Fruit fly (Drosophila melanogaster) whole organism, pupa: ENCODE results near the gene RPA2.

Source experiments
- CG10348 ChIP-seq: fragments of 200-800 bp; sonication (Bioruptor generic); IDR thresholded peaks from 2 replicates; pipeline ENCODE4 v1.3.6; 2022; ENCODE audit warnings: missing biosample characterization, missing genetic modification characterization
- CG12605 ChIP-seq: fragments of 200-800 bp; sonication (Bioruptor generic); IDR thresholded peaks from 2 replicates; pipeline ENCODE4 v1.3.6; 2022; ENCODE audit warnings: missing biosample characterization, missing genetic modification characterization
- CG13204 ChIP-seq: fragments of 200-800 bp; sonication (Bioruptor generic); optimal IDR thresholded peaks from 2 replicates; lab custom pipeline; 2018; ENCODE audit warnings: missing biosample characterization, mild to moderate bottlenecking, missing genetic modification characterization, moderate library complexity
- CG14655 ChIP-seq: fragments of 200-800 bp; sonication (Bioruptor generic); optimal IDR thresholded peaks from 3 replicates; lab custom pipeline; 2017; ENCODE audit warnings: mild to moderate bottlenecking, missing biosample characterization, missing genetic modification reagents, missing genetic modification characterization
- CG15710 ChIP-seq: fragments of 200-800 bp; sonication (Bioruptor generic); optimal IDR thresholded peaks from 2 replicates; lab custom pipeline; 2018; ENCODE audit warnings: missing biosample characterization, mild to moderate bottlenecking, missing genetic modification characterization, moderate library complexity
- CG17806 ChIP-seq: fragments of 200-800 bp; sonication (Bioruptor generic); optimal IDR thresholded peaks from 2 replicates; lab custom pipeline; 2018; ENCODE audit warnings: missing biosample characterization, mild to moderate bottlenecking, missing genetic modification characterization, moderate library complexity
- CG32121 ChIP-seq: fragments of 200-800 bp; sonication (Bioruptor generic); IDR thresholded peaks from 2 replicates; pipeline ENCODE4 v1.3.6; 2022; ENCODE audit warnings: missing biosample characterization, missing genetic modification characterization
- CG34367 ChIP-seq: fragments of 200-800 bp; sonication (Bioruptor generic); optimal IDR thresholded peaks from 2 replicates; lab custom pipeline; 2018; ENCODE audit warnings: missing biosample characterization, mild to moderate bottlenecking, missing genetic modification characterization
- CG4496 ChIP-seq: fragments of 200-800 bp; sonication (Bioruptor generic); IDR thresholded peaks from 3 replicates; pipeline ENCODE4 v1.3.6; 2022; ENCODE audit warnings: missing biosample characterization, missing genetic modification characterization
- CG8159 ChIP-seq: fragments of 200-800 bp; sonication (Bioruptor generic); optimal IDR thresholded peaks from 3 replicates; lab custom pipeline; 2018; ENCODE audit warnings: missing biosample characterization, mild to moderate bottlenecking, missing genetic modification characterization, moderate library complexity
- CG8301 ChIP-seq: fragments of 200-800 bp; sonication (Bioruptor generic); optimal IDR thresholded peaks from 2 replicates; lab custom pipeline; 2018; ENCODE audit warnings: missing biosample characterization, mild to moderate bottlenecking, missing genetic modification characterization
- CG9948 ChIP-seq: fragments of 200-800 bp; sonication (Bioruptor generic); optimal IDR thresholded peaks from 2 replicates; lab custom pipeline; 2018; ENCODE audit warnings: missing biosample characterization, mild to moderate bottlenecking, missing genetic modification characterization, moderate library complexity
- D1 ChIP-seq: fragments of 200-800 bp; sonication (Bioruptor generic); optimal IDR thresholded peaks from 2 replicates; lab custom pipeline; 2018; ENCODE audit warnings: missing biosample characterization, mild to moderate bottlenecking, missing genetic modification characterization, moderate library complexity
- EcR ChIP-seq: fragments of 200-800 bp; sonication (Bioruptor generic); optimal IDR thresholded peaks from 3 replicates; lab custom pipeline; 2019; ENCODE audit warnings: missing biosample characterization, missing genetic modification characterization, mild to moderate bottlenecking, moderate library complexity, missing genetic modification reagents
- Ets98B ChIP-seq: fragments of 200-800 bp; sonication (Bioruptor generic); IDR thresholded peaks from 2 replicates; pipeline ENCODE4 v1.3.6; 2022; ENCODE audit warnings: missing biosample characterization, missing genetic modification characterization
- Pif1A ChIP-seq: fragments of 200-800 bp; sonication (Bioruptor generic); optimal IDR thresholded peaks from 3 replicates; lab custom pipeline; 2016; ENCODE audit warnings: missing biosample characterization, missing genetic modification characterization
- Pif1B ChIP-seq: fragments of 200-800 bp; sonication (Bioruptor generic); optimal IDR thresholded peaks from 3 replicates; lab custom pipeline; 2016; ENCODE audit warnings: missing biosample characterization, missing genetic modification characterization
- Snoo ChIP-seq: fragments of 200-800 bp; sonication (Bioruptor generic); optimal IDR thresholded peaks from 3 replicates; lab custom pipeline; 2017; ENCODE audit warnings: missing biosample characterization, mild to moderate bottlenecking, missing genetic modification characterization, inconsistent platforms
- fd96Ca ChIP-seq: fragments of 200-800 bp; sonication (Bioruptor generic); IDR thresholded peaks from 3 replicates; pipeline ENCODE4 v1.3.6; 2022; ENCODE audit warnings: missing biosample characterization, missing genetic modification characterization
- gl ChIP-seq: fragments of 200-800 bp; sonication (Bioruptor generic); optimal IDR thresholded peaks from 2 replicates; lab custom pipeline; 2018; ENCODE audit warnings: missing biosample characterization, mild to moderate bottlenecking, missing genetic modification characterization
- rn ChIP-seq: fragments of 200-800 bp; sonication (Bioruptor generic); IDR thresholded peaks from 2 replicates; pipeline ENCODE4 v1.3.6; 2022; ENCODE audit warnings: missing biosample characterization, missing genetic modification characterization

RPA2 gene

dm6 chr2L:20925975-20926374 is at the start of gene RPA2:
Gene RPA2, minus strand, starts transcription at chr2L:20926147.
- TF ChIP-seq CG14655 (GFP tag; lab: Kevin White, UChicago) (no peak), CG10348 (GFP tag; lab: Robert Waterston, UW) (no peak), CG17806 (tag; lab: Kevin White, UChicago) (no peak), CG9948 (tag; lab: Kevin White, UChicago) (no peak), gl (tag; lab: Kevin White, UChicago) (no peak)

- TF ChIP-seq Ets98B (GFP tag; lab: Robert Waterston, UW) (no peak), CG8159 (tag; lab: Kevin White, UChicago) (no peak), CG15710 (tag; lab: Kevin White, UChicago) (no peak), rn (GFP tag; lab: Robert Waterston, UW) (no peak), CG4496 (no peak), CG34367 (tag; lab: Kevin White, UChicago) (no peak), Pif1A (GFP tag; lab: Kevin White, UChicago) (no peak), EcR (GFP tag; lab: Kevin White, UChicago) (no peak), Snoo (no peak), CG8301 (tag; lab: Kevin White, UChicago) (no peak), Pif1B (GFP tag; lab: Kevin White, UChicago) (no peak), CG32121 (GFP tag; lab: Robert Waterston, UW) (no peak)
- TF ChIP-seq, all 21 proteins: peak for 0
These were observed 49.6 kb upstream of the RPA2 start for dm6 chr2L:20975594-20975993.

DNA sequence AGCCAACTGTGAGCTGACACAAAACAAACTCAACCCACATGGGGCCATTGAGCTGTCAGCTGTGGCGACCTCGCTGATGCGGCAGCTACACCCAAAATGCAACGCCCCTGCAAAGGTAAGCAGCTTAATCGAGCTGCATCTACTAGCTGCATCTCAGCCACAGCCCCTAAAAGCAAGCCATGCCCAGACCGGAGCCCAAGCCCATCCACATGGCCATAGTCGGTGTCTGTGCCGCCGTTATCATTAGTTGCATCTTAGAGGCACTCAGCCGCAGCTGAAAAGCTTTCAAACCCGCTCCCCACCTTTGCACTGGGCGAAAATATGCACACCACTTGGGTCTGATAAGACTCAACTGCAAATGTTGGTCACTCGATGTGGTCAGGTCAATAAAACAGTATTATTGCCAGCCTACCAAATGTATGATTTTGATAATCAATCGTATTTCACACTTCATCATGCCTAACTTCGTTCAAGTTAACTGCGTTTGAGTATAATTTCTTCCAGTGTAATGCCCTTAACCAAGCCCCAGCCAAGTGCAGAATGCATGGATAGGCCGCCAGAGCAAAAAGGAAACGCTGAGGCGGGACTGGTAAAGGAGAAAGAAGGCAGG is 48.2 kb upstream of the RPA2 start:
- TF ChIP-seq CG14655 (GFP tag; lab: Kevin White, UChicago) (peak; percentile 85), Snoo (peak; percentile 13), CG12605 (GFP tag; lab: Robert Waterston, UW) (peak; percentile 60), CG15710 (tag; lab: Kevin White, UChicago) (peak; percentile 77), CG32121 (GFP tag; lab: Robert Waterston, UW) (peak; percentile 39; the same call in 1 of the 2 replicates), CG10348 (GFP tag; lab: Robert Waterston, UW) (no peak), CG4496 (peak; percentile 76), EcR (GFP tag; lab: Kevin White, UChicago) (no peak), CG8159 (tag; lab: Kevin White, UChicago) (peak; percentile 78), CG8301 (tag; lab: Kevin White, UChicago) (peak; percentile 80), rn (GFP tag; lab: Robert Waterston, UW) (no peak), Ets98B (GFP tag; lab: Robert Waterston, UW) (no peak), CG17806 (tag; lab: Kevin White, UChicago) (peak; percentile 79), gl (tag; lab: Kevin White, UChicago) (peak; percentile 56), fd96Ca (GFP tag; lab: Robert Waterston, UW) (peak; percentile 71), Pif1A (GFP tag; lab: Kevin White, UChicago) (peak; percentile 74), D1 (tag; lab: Kevin White, UChicago) (peak; percentile 45), CG34367 (tag; lab: Kevin White, UChicago) (peak; percentile 72), Pif1B (GFP tag; lab: Kevin White, UChicago) (peak; percentile 47), CG13204 (GFP tag; lab: Kevin White, UChicago) (peak; percentile 27), CG9948 (tag; lab: Kevin White, UChicago) (peak; percentile 81)
- TF ChIP-seq, all 21 proteins: peak for 17

DNA sequence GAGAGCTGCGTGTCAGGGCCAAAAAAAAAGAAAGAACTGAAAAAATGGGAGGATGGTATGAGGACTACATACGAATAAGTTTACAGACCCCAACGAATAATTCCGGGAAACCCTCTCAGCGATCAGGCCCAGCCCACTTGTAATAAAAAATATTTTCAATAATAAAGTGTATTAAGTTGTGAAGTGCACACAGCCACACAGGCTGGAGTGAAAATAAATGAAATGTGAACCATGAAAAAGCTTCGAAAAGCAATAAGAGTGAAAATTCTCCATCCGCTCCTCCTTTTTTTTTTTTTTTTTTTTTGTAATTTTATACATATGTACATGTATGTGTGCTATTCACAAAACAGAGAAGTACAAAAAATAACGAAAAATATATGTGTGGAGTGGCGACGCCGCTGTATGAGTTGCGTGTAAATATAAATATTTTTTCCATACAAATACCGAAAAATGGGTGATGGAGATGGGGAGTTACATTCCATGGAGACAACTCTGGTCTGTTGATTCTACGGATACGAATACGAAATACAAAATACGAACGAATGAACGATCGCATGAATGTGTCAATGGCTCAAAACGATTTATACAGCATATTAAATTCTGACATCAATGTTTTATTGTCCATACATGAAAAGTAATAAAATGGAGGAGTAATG is 45.8 kb upstream of the RPA2 start:
- TF ChIP-seq CG32121 (GFP tag; lab: Robert Waterston, UW) = no peak
- TF ChIP-seq CG14655 (GFP tag; lab: Kevin White, UChicago) = no peak
- TF ChIP-seq fd96Ca (GFP tag; lab: Robert Waterston, UW) = no peak
- no peak for TF ChIP-seq CG8301 (tag; lab: Kevin White, UChicago)
- TF ChIP-seq CG34367 (tag; lab: Kevin White, UChicago) = no peak
- TF ChIP-seq D1 (tag; lab: Kevin White, UChicago) = no peak
- no peak for TF ChIP-seq CG9948 (tag; lab: Kevin White, UChicago)
- no peak for TF ChIP-seq CG10348 (GFP tag; lab: Robert Waterston, UW)
- TF ChIP-seq CG13204 (GFP tag; lab: Kevin White, UChicago) = no peak
- no peak for TF ChIP-seq CG17806 (tag; lab: Kevin White, UChicago)
- TF ChIP-seq CG4496 = no peak
- TF ChIP-seq EcR (GFP tag; lab: Kevin White, UChicago) = no peak
- no peak for TF ChIP-seq rn (GFP tag; lab: Robert Waterston, UW)
- TF ChIP-seq Pif1A (GFP tag; lab: Kevin White, UChicago) = no peak
- TF ChIP-seq Ets98B (GFP tag; lab: Robert Waterston, UW) = no peak

DNA sequence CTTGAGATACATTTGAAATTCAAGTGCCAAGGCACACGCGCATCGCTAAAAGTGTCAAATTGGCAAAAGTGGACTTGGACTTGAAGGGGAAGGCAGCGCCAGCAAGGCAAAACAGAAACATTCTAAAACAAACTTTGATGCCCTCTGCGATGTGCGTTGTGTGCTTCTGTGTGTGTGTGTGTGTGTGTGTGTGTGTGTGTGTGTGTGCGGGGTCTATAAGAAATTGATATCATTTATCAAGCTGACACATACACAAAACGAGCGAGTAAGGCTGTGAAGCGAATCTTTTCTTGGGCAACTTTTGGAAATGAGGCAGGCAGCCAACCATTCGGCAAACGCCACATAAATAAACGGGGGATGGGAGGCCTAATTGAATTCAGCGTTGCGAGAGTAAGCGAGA is 44.8 kb upstream of the RPA2 start:
- no peak for TF ChIP-seq CG10348 (GFP tag; lab: Robert Waterston, UW)
- TF ChIP-seq CG8301 (tag; lab: Kevin White, UChicago) = no peak
- TF ChIP-seq Snoo = no peak
- TF ChIP-seq gl (tag; lab: Kevin White, UChicago) = no peak
- no peak for TF ChIP-seq rn (GFP tag; lab: Robert Waterston, UW)
- no peak for TF ChIP-seq Pif1A (GFP tag; lab: Kevin White, UChicago)
- no peak for TF ChIP-seq CG8159 (tag; lab: Kevin White, UChicago)
- TF ChIP-seq CG17806 (tag; lab: Kevin White, UChicago) = no peak
- TF ChIP-seq EcR (GFP tag; lab: Kevin White, UChicago) = no peak
- TF ChIP-seq CG15710 (tag; lab: Kevin White, UChicago) = no peak
- TF ChIP-seq fd96Ca (GFP tag; lab: Robert Waterston, UW) = no peak
- TF ChIP-seq CG14655 (GFP tag; lab: Kevin White, UChicago) = no peak
- TF ChIP-seq D1 (tag; lab: Kevin White, UChicago) = no peak
- no peak for TF ChIP-seq CG34367 (tag; lab: Kevin White, UChicago)
- no peak for TF ChIP-seq CG12605 (GFP tag; lab: Robert Waterston, UW)
- no peak for TF ChIP-seq CG9948 (tag; lab: Kevin White, UChicago)
- TF ChIP-seq CG4496 = no peak
- no peak for TF ChIP-seq Pif1B (GFP tag; lab: Kevin White, UChicago)
- TF ChIP-seq CG32121 (GFP tag; lab: Robert Waterston, UW) = no peak
- TF ChIP-seq CG13204 (GFP tag; lab: Kevin White, UChicago) = no peak
